Worm (Caenorhabditis elegans) whole organism, L2 larva: ENCODE measurements around the gene str-116.

Source experiments
- C34F6.9 ChIP-seq: fragments of 150-350 bp; optimal IDR thresholded peaks from 2 replicates; lab custom pipeline; 2014; ENCODE audit warnings: missing biosample characterization, missing genetic modification characterization
- F13H6.1 ChIP-seq: sonication (generic microtip); optimal IDR thresholded peaks from 2 replicates; lab custom pipeline; 2016; ENCODE audit warnings: missing genetic modification characterization, missing compliant biosample characterization
- R02D3.7 ChIP-seq: fragments of 150-350 bp; optimal IDR thresholded peaks from 2 replicates; lab custom pipeline; 2014; ENCODE audit warnings: missing biosample characterization, missing genetic modification characterization
- ZK546.5 ChIP-seq: sonication (generic microtip); optimal IDR thresholded peaks from 2 replicates; lab custom pipeline; 2017; ENCODE audit warnings: missing biosample characterization, missing genetic modification characterization
- alr-1 ChIP-seq: fragments of 150-350 bp; optimal IDR thresholded peaks from 2 replicates; lab custom pipeline; 2014; ENCODE audit warnings: missing biosample characterization, missing genetic modification characterization
- aly-2 ChIP-seq: fragments of 150-350 bp; optimal IDR thresholded peaks from 2 replicates; lab custom pipeline; 2014; ENCODE audit warnings: missing biosample characterization, missing genetic modification characterization
- blmp-1 ChIP-seq: sonication (generic microtip); optimal IDR thresholded peaks from 2 replicates; lab custom pipeline; 2017; ENCODE audit warnings: missing genetic modification characterization, mild to moderate bottlenecking, missing compliant biosample characterization, antibody characterized with exemption, moderate library complexity; ENCODE audit not compliant: insufficient read depth
- ceh-16 ChIP-seq: fragments of 150-350 bp; optimal IDR thresholded peaks from 2 replicates; lab custom pipeline; 2014; ENCODE audit warnings: missing biosample characterization, missing genetic modification characterization
- ceh-82 ChIP-seq: fragments of 150-350 bp; optimal IDR thresholded peaks from 2 replicates; lab custom pipeline; 2014; ENCODE audit warnings: missing biosample characterization, missing genetic modification characterization
- crh-2 ChIP-seq: sonication (generic microtip); optimal IDR thresholded peaks from 2 replicates; lab custom pipeline; 2017; ENCODE audit warnings: missing biosample characterization, missing genetic modification characterization
- dmd-4 ChIP-seq: sonication (generic microtip); optimal IDR thresholded peaks from 2 replicates; lab custom pipeline; 2017; ENCODE audit warnings: missing biosample characterization, missing genetic modification characterization
- elt-1 ChIP-seq: fragments of 150-350 bp; optimal IDR thresholded peaks from 2 replicates; lab custom pipeline; 2014; ENCODE audit warnings: missing biosample characterization, missing genetic modification characterization
- fos-1 ChIP-seq: fragments of 150-350 bp; optimal IDR thresholded peaks from 2 replicates; lab custom pipeline; 2014; ENCODE audit warnings: missing biosample characterization, missing genetic modification characterization
- gmeb-1 ChIP-seq: fragments of 150-350 bp; optimal IDR thresholded peaks from 2 replicates; lab custom pipeline; 2014; ENCODE audit warnings: missing biosample characterization, missing genetic modification characterization
- lin-13 ChIP-seq: fragments of 150-350 bp; optimal IDR thresholded peaks from 2 replicates; lab custom pipeline; 2014; ENCODE audit warnings: missing biosample characterization, missing genetic modification reagents, missing genetic modification characterization
- lin-39 ChIP-seq: fragments of 150-350 bp; optimal IDR thresholded peaks from 2 replicates; lab custom pipeline; 2014; ENCODE audit warnings: missing biosample characterization, missing genetic modification reagents, missing genetic modification characterization
- lsy-2 ChIP-seq, 2 experiments: fragments of 150-350 bp in 1 of 2; sonication (generic microtip) in 1 of 2; optimal IDR thresholded peaks; 2 replicates each; lab custom pipeline; 2014 to 2017; ENCODE audit warnings: missing biosample characterization in 2 of 2, missing genetic modification characterization in 2 of 2
- mab-5 ChIP-seq: fragments of 150-350 bp; optimal IDR thresholded peaks from 2 replicates; lab custom pipeline; 2014; ENCODE audit warnings: missing biosample characterization, missing genetic modification characterization
- mbf-1 ChIP-seq: sonication (generic microtip); optimal IDR thresholded peaks from 2 replicates; lab custom pipeline; 2017; ENCODE audit warnings: missing biosample characterization, missing genetic modification characterization
- nhr-11 ChIP-seq: fragments of 150-350 bp; optimal IDR thresholded peaks from 2 replicates; lab custom pipeline; 2014; ENCODE audit warnings: missing biosample characterization, missing genetic modification characterization
- nhr-12 ChIP-seq: fragments of 150-350 bp; optimal IDR thresholded peaks from 2 replicates; lab custom pipeline; 2014; ENCODE audit warnings: missing biosample characterization, missing genetic modification characterization
- nhr-129 ChIP-seq: fragments of 150-350 bp; optimal IDR thresholded peaks from 2 replicates; lab custom pipeline; 2014; ENCODE audit warnings: missing biosample characterization, missing genetic modification characterization
- nhr-21 ChIP-seq: fragments of 150-350 bp; optimal IDR thresholded peaks from 2 replicates; lab custom pipeline; 2014; ENCODE audit warnings: missing biosample characterization, missing genetic modification characterization
- nhr-237 ChIP-seq: fragments of 150-350 bp; optimal IDR thresholded peaks from 2 replicates; lab custom pipeline; 2014; ENCODE audit warnings: missing biosample characterization, missing genetic modification characterization
- nhr-77 ChIP-seq: fragments of 150-350 bp; optimal IDR thresholded peaks from 2 replicates; lab custom pipeline; 2014; ENCODE audit warnings: missing biosample characterization, missing genetic modification characterization
- sma-3 ChIP-seq: sonication (generic microtip); optimal IDR thresholded peaks from 2 replicates; lab custom pipeline; 2016; ENCODE audit warnings: missing genetic modification reagents, missing genetic modification characterization, missing compliant biosample characterization
- sma-9 ChIP-seq, 2 experiments: fragments of 150-350 bp in 1 of 2; sonication (generic microtip) in 1 of 2; optimal IDR thresholded peaks; 2 replicates each; lab custom pipeline; 2014 to 2016; ENCODE audit warnings: missing genetic modification characterization in 2 of 2, mild to moderate bottlenecking in 1 of 2, missing biosample characterization in 1 of 2, missing compliant biosample characterization in 1 of 2, missing genetic modification reagents in 1 of 2, moderate library complexity in 1 of 2
- snpc-4 ChIP-seq: fragments of 150-350 bp; optimal IDR thresholded peaks from 2 replicates; lab custom pipeline; 2014; ENCODE audit warnings: missing biosample characterization, missing genetic modification characterization
- unc-39 ChIP-seq: fragments of 150-350 bp; optimal IDR thresholded peaks from 2 replicates; lab custom pipeline; 2014; ENCODE audit warnings: missing biosample characterization, missing genetic modification characterization
- unc-55 ChIP-seq: fragments of 150-350 bp; sonication (generic microtip); optimal IDR thresholded peaks from 3 replicates; lab custom pipeline; 2014; ENCODE audit warnings: missing biosample characterization, missing genetic modification reagents, missing genetic modification characterization
- unc-62 ChIP-seq: fragments of 150-350 bp; optimal IDR thresholded peaks from 2 replicates; lab custom pipeline; 2014; ENCODE audit warnings: missing biosample characterization, missing genetic modification reagents, missing genetic modification characterization
- zag-1 ChIP-seq: fragments of 150-350 bp; optimal IDR thresholded peaks from 2 replicates; lab custom pipeline; 2014; ENCODE audit warnings: missing biosample characterization, missing genetic modification characterization
- ztf-1 ChIP-seq: fragments of 200-800 bp; sonication (Bioruptor generic); conservative IDR thresholded peaks from 2 replicates; pipeline ENCODE4 v1.3.6; 2022; ENCODE audit warnings: missing genetic modification characterization, missing compliant biosample characterization

The str-116 gene

ce11 chrV:11302698-11303097 is 35.9 kb downstream of the str-116 start, which contains the start of gene srh-46:
TSS of gene srh-46 (minus strand) at chrV:11302886.
- TF ChIP-seq dmd-4 (tag; lab: Kevin White, UChicago) (no peak), nhr-21 (no peak), blmp-1 (tag; lab: Kevin White, UChicago) (peak; percentile 67)
- TF ChIP-seq, all 48 proteins: peak for 1

DNA sequence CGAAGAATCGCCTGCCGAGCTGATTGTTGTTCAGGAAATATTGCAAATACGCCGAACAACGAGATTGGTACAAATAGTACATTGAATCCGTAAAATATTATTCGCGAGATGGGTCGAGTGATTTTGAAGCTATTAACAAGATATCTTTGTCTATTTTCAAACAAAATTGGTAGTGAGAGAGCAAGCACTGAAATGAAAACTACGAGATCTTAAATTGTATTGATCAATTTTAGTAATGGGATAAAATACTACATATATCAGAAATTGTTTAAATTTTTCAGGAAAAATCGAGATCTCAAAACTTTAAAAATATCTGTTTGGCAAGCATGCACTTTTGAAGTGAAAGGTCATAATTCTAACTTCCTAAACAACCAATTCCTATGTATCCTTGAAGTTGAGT is 37.4 kb downstream of the str-116 start:
- no peak for TF ChIP-seq mab-5 (tag; lab: Kevin White, UChicago)
- no peak for TF ChIP-seq ZK546.5 (tag; lab: Kevin White, UChicago)
- no peak for TF ChIP-seq gmeb-1 (tag; lab: Kevin White, UChicago)

- TF ChIP-seq nhr-129 (tag; lab: Kevin White, UChicago): no peak
- TF ChIP-seq aly-2 (tag; lab: Kevin White, UChicago): no peak
- TF ChIP-seq blmp-1 (tag; lab: Kevin White, UChicago): no peak
- no peak for TF ChIP-seq nhr-21
- TF ChIP-seq snpc-4 (tag; lab: Kevin White, UChicago): no peak
These were observed 38.1 kb downstream of the str-116 start, which contains the start of gene srh-45 for ce11 chrV:11304879-11305278. TSS of gene srh-45 (minus strand) at chrV:11304979.

ce11 chrV:11307781-11308180 is 41.0 kb downstream of the str-116 start:
- TF ChIP-seq nhr-237 (tag; lab: Kevin White, UChicago) (no peak), unc-39 (tag; lab: Kevin White, UChicago) (no peak), lin-13 (GFP tag; lab: Kevin White, UChicago) (no peak), mbf-1 (tag; lab: Kevin White, UChicago) (no peak), mab-5 (tag; lab: Kevin White, UChicago) (peak; percentile 65), R02D3.7 (tag; lab: Kevin White, UChicago) (no peak), alr-1 (tag; lab: Kevin White, UChicago) (no peak), crh-2 (tag; lab: Kevin White, UChicago) (no peak), C34F6.9 (tag; lab: Kevin White, UChicago) (peak; percentile 1), F13H6.1 (tag; lab: Kevin White, UChicago) (peak; percentile 55), nhr-11 (no peak), sma-9 (GFP tag; optimal IDR thresholded peaks at IDR 0.05; lab: Kevin White, UChicago) (peak; percentile 48), sma-9 (tag; optimal IDR thresholded peaks at IDR 0.05; lab: Kevin White, UChicago) (no peak), lin-39 (tag; lab: Kevin White, UChicago) (no peak), sma-3 (GFP tag; lab: Kevin White, UChicago) (no peak), nhr-77 (no peak), blmp-1 (tag; lab: Kevin White, UChicago) (no peak), zag-1 (tag; lab: Kevin White, UChicago) (no peak), snpc-4 (tag; lab: Kevin White, UChicago) (no peak), nhr-21 (no peak), elt-1 (tag; lab: Kevin White, UChicago) (no peak), lsy-2 (tag; optimal IDR thresholded peaks at IDR 0.05; lab: Kevin White, UChicago) (no peak), ceh-16 (tag; lab: Kevin White, UChicago) (no peak), unc-62 (GFP tag; lab: Kevin White, UChicago) (no peak)

ce11 chrV:11308346-11308745 is 41.6 kb downstream of the str-116 start, which contains the start of gene snf-11:
TSS of gene snf-11 (minus strand) at chrV:11308446.
- TF ChIP-seq ztf-1 (no peak), ceh-82 (tag; lab: Kevin White, UChicago) (no peak), fos-1 (tag; lab: Kevin White, UChicago) (no peak), unc-55 (no peak)

- TF ChIP-seq F13H6.1 (tag; lab: Kevin White, UChicago): peak; percentile 80
- peak; percentile 12 for TF ChIP-seq zag-1 (tag; lab: Kevin White, UChicago)
- TF ChIP-seq nhr-12: no peak
- no peak for TF ChIP-seq snpc-4 (tag; lab: Kevin White, UChicago)
- peak; percentile 76 for TF ChIP-seq sma-9 (GFP tag; optimal IDR thresholded peaks at IDR 0.05; lab: Kevin White, UChicago)
- TF ChIP-seq sma-9 (tag; optimal IDR thresholded peaks at IDR 0.05; lab: Kevin White, UChicago): no peak
- TF ChIP-seq lsy-2 (tag; optimal IDR thresholded peaks at IDR 0.05; lab: Kevin White, UChicago): peak in 1 of 2 experiments; percentile 22
- no peak for TF ChIP-seq gmeb-1 (tag; lab: Kevin White, UChicago)
- TF ChIP-seq nhr-129 (tag; lab: Kevin White, UChicago): peak; percentile 56
- TF ChIP-seq C34F6.9 (tag; lab: Kevin White, UChicago): peak; percentile 18
These were observed 42.1 kb downstream of the str-116 start for ce11 chrV:11308915-11309314.
